Fruit fly (Drosophila melanogaster) whole organism, embryonic: ENCODE data around the gene asl.

Source experiments
- Aef1 ChIP-seq: fragments of 200-800 bp; sonication (Bioruptor generic); IDR thresholded peaks from 3 replicates; pipeline ENCODE4 v1.3.6; 2022; ENCODE audit warnings: missing biosample characterization, missing genetic modification characterization
- CG10462 ChIP-seq: fragments of 200-800 bp; sonication (Bioruptor generic); optimal IDR thresholded peaks from 2 replicates; lab custom pipeline; 2016; ENCODE audit warnings: missing biosample characterization, missing genetic modification characterization
- CG11723 ChIP-seq: fragments of 200-800 bp; sonication (Bioruptor generic); optimal IDR thresholded peaks from 2 replicates; lab custom pipeline; 2017; ENCODE audit warnings: missing biosample characterization, mild to moderate bottlenecking, missing genetic modification characterization
- CG1233 ChIP-seq: fragments of 200-800 bp; sonication (Bioruptor generic); optimal IDR thresholded peaks from 4 replicates; lab custom pipeline; 2018; ENCODE audit warnings: missing biosample characterization, mild to moderate bottlenecking, missing genetic modification characterization
- CG12769 ChIP-seq: fragments of 200-800 bp; sonication (Bioruptor generic); optimal IDR thresholded peaks from 2 replicates; lab custom pipeline; 2019; ENCODE audit warnings: missing biosample characterization, mild to moderate bottlenecking, missing genetic modification characterization, moderate library complexity
- CG1529 ChIP-seq: fragments of 200-800 bp; sonication (Bioruptor generic); optimal IDR thresholded peaks from 3 replicates; lab custom pipeline; 2018; ENCODE audit warnings: missing biosample characterization, missing genetic modification characterization
- CG1603 ChIP-seq: fragments of 200-800 bp; sonication (Bioruptor generic); optimal IDR thresholded peaks from 2 replicates; lab custom pipeline; 2019; ENCODE audit warnings: missing biosample characterization, mild to moderate bottlenecking, missing genetic modification characterization, moderate library complexity
- CG17359 ChIP-seq: fragments of 200-800 bp; sonication (Bioruptor generic); optimal IDR thresholded peaks from 3 replicates; lab custom pipeline; 2018; ENCODE audit warnings: missing biosample characterization, mild to moderate bottlenecking, missing genetic modification characterization, moderate library complexity
- CG17912 ChIP-seq: fragments of 200-800 bp; sonication (Bioruptor generic); optimal IDR thresholded peaks from 2 replicates; lab custom pipeline; 2018; ENCODE audit warnings: missing biosample characterization, mild to moderate bottlenecking, missing genetic modification characterization
- CG18599 ChIP-seq: fragments of 200-800 bp; sonication (Bioruptor generic); optimal IDR thresholded peaks from 3 replicates; lab custom pipeline; 2017; ENCODE audit warnings: missing biosample characterization, missing genetic modification characterization, mild to moderate bottlenecking, moderate library complexity, missing genetic modification reagents
- CG2712 ChIP-seq: fragments of 200-800 bp; optimal IDR thresholded peaks from 3 replicates; lab custom pipeline; 2019; ENCODE audit warnings: missing biosample characterization, mild to moderate bottlenecking, missing genetic modification characterization, moderate library complexity
- CG30020 ChIP-seq: fragments of 200-800 bp; optimal IDR thresholded peaks from 2 replicates; lab custom pipeline; 2019; ENCODE audit warnings: missing biosample characterization, mild to moderate bottlenecking, missing genetic modification characterization, moderate library complexity
- CG3163 ChIP-seq: fragments of 200-800 bp; sonication (Bioruptor generic); optimal IDR thresholded peaks from 3 replicates; lab custom pipeline; 2016; ENCODE audit warnings: missing biosample characterization, missing genetic modification characterization
- CG4282 ChIP-seq: fragments of 200-800 bp; sonication (Bioruptor generic); optimal IDR thresholded peaks from 2 replicates; lab custom pipeline; 2016; ENCODE audit warnings: missing biosample characterization, missing genetic modification characterization
- CG4617 ChIP-seq: fragments of 200-800 bp; sonication (Bioruptor generic); optimal IDR thresholded peaks from 3 replicates; lab custom pipeline; 2016; ENCODE audit warnings: missing biosample characterization, missing genetic modification characterization, borderline replicate concordance
- CG4707 ChIP-seq: fragments of 200-800 bp; sonication (Bioruptor generic); optimal IDR thresholded peaks from 2 replicates; lab custom pipeline; 2018; ENCODE audit warnings: missing biosample characterization, mild to moderate bottlenecking, missing genetic modification characterization, moderate library complexity
- CG6654 ChIP-seq: fragments of 200-800 bp; sonication (Bioruptor generic); optimal IDR thresholded peaks from 2 replicates; lab custom pipeline; 2017; ENCODE audit warnings: missing biosample characterization, mild to moderate bottlenecking, missing genetic modification characterization
- CG6683 ChIP-seq: fragments of 200-800 bp; sonication (Bioruptor generic); optimal IDR thresholded peaks from 2 replicates; lab custom pipeline; 2017; ENCODE audit warnings: missing biosample characterization, mild to moderate bottlenecking, missing genetic modification characterization, missing genetic modification reagents
- CG7745 ChIP-seq: fragments of 200-800 bp; sonication (Bioruptor generic); optimal IDR thresholded peaks from 2 replicates; lab custom pipeline; 2018; ENCODE audit warnings: missing biosample characterization, mild to moderate bottlenecking, missing genetic modification characterization, moderate library complexity
- CG8359 ChIP-seq: fragments of 200-800 bp; sonication (Bioruptor generic); optimal IDR thresholded peaks from 2 replicates; lab custom pipeline; 2017; ENCODE audit warnings: missing biosample characterization, mild to moderate bottlenecking, missing genetic modification characterization, borderline replicate concordance
- CG9797 ChIP-seq: fragments of 200-800 bp; sonication (Bioruptor generic); optimal IDR thresholded peaks from 3 replicates; lab custom pipeline; 2018; ENCODE audit warnings: missing biosample characterization, mild to moderate bottlenecking, missing genetic modification characterization
- D ChIP-seq, 2 experiments: fragments of 200-800 bp in 1 of 2; fragments of >200 bp in 1 of 2; sonication (Bioruptor generic) in 1 of 2; optimal IDR thresholded peaks; 2 replicates in 1 of 2; 3 replicates in 1 of 2; lab custom pipeline; 2017; ENCODE audit warnings: mild to moderate bottlenecking in 1 of 2, missing biosample characterization in 1 of 2, missing genetic modification characterization in 1 of 2, missing genetic modification reagents in 1 of 2
- Doc3 ChIP-seq: fragments of 200-800 bp; sonication (Bioruptor generic); IDR thresholded peaks from 3 replicates; pipeline ENCODE4 v1.3.6; 2022; ENCODE audit warnings: missing biosample characterization, missing genetic modification characterization; ENCODE audit not compliant: partially characterized antibody
- Ets97D ChIP-seq: fragments of 200-800 bp; sonication (Bioruptor generic); optimal IDR thresholded peaks from 3 replicates; lab custom pipeline; 2016; ENCODE audit warnings: missing biosample characterization, missing genetic modification characterization
- HmgD ChIP-seq: fragments of 200-800 bp; sonication (Bioruptor generic); optimal IDR thresholded peaks from 3 replicates; lab custom pipeline; 2016; ENCODE audit warnings: missing biosample characterization, missing genetic modification characterization
- HmgZ ChIP-seq: fragments of 200-800 bp; sonication (Bioruptor generic); optimal IDR thresholded peaks from 2 replicates; lab custom pipeline; 2018; ENCODE audit warnings: missing biosample characterization, mild to moderate bottlenecking, missing genetic modification characterization
- Max ChIP-seq: fragments of 200-800 bp; sonication (Bioruptor generic); optimal IDR thresholded peaks from 2 replicates; lab custom pipeline; 2016; ENCODE audit warnings: missing biosample characterization, mild to moderate bottlenecking, missing genetic modification characterization
- Med ChIP-seq: fragments of 200-800 bp; sonication (Bioruptor generic); peaks from one replicate; lab custom pipeline; 2016; ENCODE audit warnings: missing biosample characterization, missing genetic modification characterization, mild to moderate bottlenecking, inconsistent platforms, moderate library complexity
- Neu2 ChIP-seq: fragments of 200-800 bp; sonication (Bioruptor generic); optimal IDR thresholded peaks from 3 replicates; lab custom pipeline; 2016; ENCODE audit warnings: missing biosample characterization, missing genetic modification characterization, borderline replicate concordance
- Trl ChIP-seq, 3 experiments: fragments of >200 bp in 2 of 3; fragments of 200-800 bp in 1 of 3; sonication (Bioruptor generic) in 1 of 3; optimal IDR thresholded peaks; 2 replicates in 1 of 3; 3 replicates in 2 of 3; lab custom pipeline; 2016 to 2017; ENCODE audit warnings: missing biosample characterization in 1 of 3, missing genetic modification characterization in 1 of 3
- YL-1 ChIP-seq: fragments of 200-800 bp; sonication (Bioruptor generic); optimal IDR thresholded peaks from 3 replicates; lab custom pipeline; 2017; ENCODE audit warnings: missing biosample characterization, mild to moderate bottlenecking, missing genetic modification characterization
- bigmax ChIP-seq: fragments of 200-800 bp; sonication (Bioruptor generic); optimal IDR thresholded peaks from 2 replicates; lab custom pipeline; 2018; ENCODE audit warnings: missing biosample characterization, mild to moderate bottlenecking, missing genetic modification characterization
- cg ChIP-seq: fragments of 200-800 bp; sonication (Bioruptor generic); optimal IDR thresholded peaks from 3 replicates; lab custom pipeline; 2019; ENCODE audit warnings: missing biosample characterization, mild to moderate bottlenecking, missing genetic modification characterization, moderate library complexity
- dm ChIP-seq: fragments of 200-800 bp; sonication (Bioruptor generic); optimal IDR thresholded peaks from 3 replicates; lab custom pipeline; 2016; ENCODE audit warnings: missing biosample characterization, missing genetic modification characterization
- esg ChIP-seq: fragments of 200-800 bp; sonication (Bioruptor generic); conservative IDR thresholded peaks from 2 replicates; pipeline ENCODE4 v1.3.6; 2022; ENCODE audit warnings: missing biosample characterization, missing genetic modification characterization
- gfzf ChIP-seq: fragments of 200-800 bp; sonication (Bioruptor generic); optimal IDR thresholded peaks from 2 replicates; lab custom pipeline; 2016; ENCODE audit warnings: missing biosample characterization, mild to moderate bottlenecking, missing genetic modification characterization, moderate library complexity
- lilli ChIP-seq: fragments of 200-800 bp; sonication (Bioruptor generic); optimal IDR thresholded peaks from 3 replicates; lab custom pipeline; 2016; ENCODE audit warnings: missing biosample characterization, missing genetic modification characterization
- pfk ChIP-seq: fragments of 200-800 bp; sonication (Bioruptor generic); optimal IDR thresholded peaks from 2 replicates; lab custom pipeline; 2018; ENCODE audit warnings: missing biosample characterization, mild to moderate bottlenecking, missing genetic modification characterization, moderate library complexity
- phol ChIP-seq: fragments of 200-800 bp; sonication (Bioruptor generic); optimal IDR thresholded peaks from 3 replicates; lab custom pipeline; 2018; ENCODE audit warnings: missing biosample characterization, mild to moderate bottlenecking, missing genetic modification characterization, moderate library complexity
- scrt ChIP-seq: fragments of 200-800 bp; sonication (Bioruptor generic); optimal IDR thresholded peaks from 2 replicates; lab custom pipeline; 2018; ENCODE audit warnings: missing biosample characterization, mild to moderate bottlenecking, missing genetic modification characterization, moderate library complexity
- sens ChIP-seq: fragments of 200-800 bp; sonication (Bioruptor generic); peaks from one replicate; lab custom pipeline; 2016; ENCODE audit warnings: missing biosample characterization, missing genetic modification characterization
- sima ChIP-seq: fragments of 200-800 bp; sonication (Bioruptor generic); optimal IDR thresholded peaks from 2 replicates; lab custom pipeline; 2016; ENCODE audit warnings: missing biosample characterization, missing genetic modification characterization
- sr ChIP-seq: fragments of 200-800 bp; sonication (Bioruptor generic); IDR thresholded peaks from 3 replicates; pipeline ENCODE4 v1.3.6; 2022; ENCODE audit warnings: missing biosample characterization, missing genetic modification characterization
- stwl ChIP-seq: fragments of 200-800 bp; sonication (Bioruptor generic); optimal IDR thresholded peaks from 3 replicates; lab custom pipeline; 2018; ENCODE audit warnings: missing biosample characterization, mild to moderate bottlenecking, missing genetic modification characterization, moderate library complexity
- twi ChIP-seq: fragments of 200-800 bp; optimal IDR thresholded peaks from 2 replicates; lab custom pipeline; 2019; ENCODE audit warnings: missing biosample characterization, mild to moderate bottlenecking, missing genetic modification characterization, moderate library complexity
- zfh2 ChIP-seq: fragments of 200-800 bp; sonication (Bioruptor generic); optimal IDR thresholded peaks from 2 replicates; lab custom pipeline; 2016; ENCODE audit warnings: missing biosample characterization, missing genetic modification characterization

The asl gene

DNA sequence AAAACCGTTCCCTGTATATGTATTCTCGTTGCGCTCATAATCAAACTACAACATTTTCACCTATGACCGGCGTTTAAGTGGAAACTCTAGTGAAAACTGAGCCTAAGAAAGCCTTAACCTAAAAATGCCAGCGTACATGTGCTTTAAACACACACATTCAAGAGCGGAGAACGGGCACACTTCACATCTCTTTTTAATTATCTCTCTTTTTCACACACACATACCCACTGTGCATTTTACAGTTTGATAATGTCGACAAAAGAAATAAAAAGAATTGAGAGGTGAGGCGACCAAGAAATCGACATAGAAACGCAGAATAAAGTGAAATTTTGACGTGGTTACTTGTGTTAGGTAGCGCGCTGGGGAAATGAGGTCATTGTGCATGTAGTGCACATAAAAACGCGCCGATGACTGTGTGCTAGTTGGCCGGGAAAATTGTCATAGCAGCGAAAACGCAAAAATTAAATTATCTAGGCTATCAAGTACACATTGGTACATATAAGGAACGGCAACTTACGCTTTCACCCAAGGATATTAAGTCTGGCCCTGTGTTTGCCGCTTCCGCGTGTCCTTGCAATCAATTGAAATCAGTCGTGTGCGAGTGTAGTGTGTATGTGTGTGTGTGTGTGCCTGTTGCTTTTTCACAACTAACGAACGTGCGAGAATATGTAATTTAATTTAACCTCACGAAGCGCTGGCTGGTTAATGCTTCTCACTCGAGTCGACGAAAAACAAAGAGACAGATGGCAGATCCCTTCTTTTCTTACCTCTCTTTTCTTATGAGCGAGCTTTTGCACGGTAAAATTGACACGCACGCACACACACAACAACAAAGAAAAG lies 6.6 kb downstream of the asl start:
- TF ChIP-seq cg (GFP tag; lab: Kevin White, UChicago) (peak; percentile 76), CG11723 (GFP tag; lab: Kevin White, UChicago) (no peak), YL-1 (GFP tag; lab: Kevin White, UChicago) (peak; percentile 75), stwl (tag; lab: Kevin White, UChicago) (peak; percentile 21), HmgZ (tag; lab: Kevin White, UChicago) (peak; percentile 13), CG4617 (GFP tag; lab: Kevin White, UChicago) (no peak), CG1603 (peak; percentile 22), scrt (peak; percentile 86), CG7745 (tag; lab: Kevin White, UChicago) (no peak), HmgD (GFP tag; lab: Kevin White, UChicago) (no peak), CG10462 (GFP tag; lab: Kevin White, UChicago) (no peak), sens (GFP tag; lab: Kevin White, UChicago) (peak; percentile 35), CG30020 (tag; lab: Kevin White, UChicago) (peak; percentile 13), sr (GFP tag; lab: Robert Waterston, UW) (no peak), Med (GFP tag; lab: Kevin White, UChicago) (peak; percentile 70), CG17359 (tag; lab: Kevin White, UChicago) (peak; percentile 9), CG4707 (peak; percentile 65), phol (peak; percentile 22), bigmax (GFP tag; lab: Kevin White, UChicago) (peak; percentile 97), CG1529 (GFP tag; lab: Kevin White, UChicago) (no peak), sima (GFP tag; lab: Kevin White, UChicago) (no peak), Max (peak; percentile 61), Doc3 (GFP tag; lab: Robert Waterston, UW) (no peak), CG4282 (peak; percentile 43), D (optimal IDR thresholded peaks at IDR 0.05; lab: Kevin White, UChicago) (peak; percentile 78), D (GFP tag; optimal IDR thresholded peaks at IDR 0.05; lab: Kevin White, UChicago) (no peak), Aef1 (GFP tag; lab: Robert Waterston, UW) (no peak), lilli (peak; percentile 10), CG9797 (GFP tag; lab: Kevin White, UChicago) (peak; percentile 62), CG8359 (no peak), esg (GFP tag; lab: Robert Waterston, UW) (no peak), Trl (optimal IDR thresholded peaks at IDR 0.05; lab: Kevin White, UChicago) (peak in 1 of 2 experiments; percentile 33), Trl (GFP tag; optimal IDR thresholded peaks at IDR 0.05; lab: Kevin White, UChicago) (no peak), CG2712 (tag; lab: Kevin White, UChicago) (peak; percentile 27), twi (tag; lab: Kevin White, UChicago) (peak; percentile 8), Neu2 (no peak), CG17912 (GFP tag; lab: Kevin White, UChicago) (peak; percentile 61), Ets97D (GFP tag; lab: Kevin White, UChicago) (no peak), CG12769 (tag; lab: Kevin White, UChicago) (peak; percentile 24), CG1233 (GFP tag; lab: Kevin White, UChicago) (no peak), CG18599 (GFP tag; lab: Kevin White, UChicago) (no peak), CG3163 (peak; percentile 13), CG6683 (GFP tag; lab: Kevin White, UChicago) (no peak), zfh2 (GFP tag; lab: Kevin White, UChicago) (peak; percentile 9), gfzf (GFP tag; lab: Kevin White, UChicago) (peak; percentile 58), pfk (GFP tag; lab: Kevin White, UChicago) (peak; percentile 3), dm (GFP tag; lab: Kevin White, UChicago) (peak; percentile 98), CG6654 (peak; percentile 53)
